ENCODE assay signal across 5 fruit fly cellular contexts in the genomic region with DNA sequence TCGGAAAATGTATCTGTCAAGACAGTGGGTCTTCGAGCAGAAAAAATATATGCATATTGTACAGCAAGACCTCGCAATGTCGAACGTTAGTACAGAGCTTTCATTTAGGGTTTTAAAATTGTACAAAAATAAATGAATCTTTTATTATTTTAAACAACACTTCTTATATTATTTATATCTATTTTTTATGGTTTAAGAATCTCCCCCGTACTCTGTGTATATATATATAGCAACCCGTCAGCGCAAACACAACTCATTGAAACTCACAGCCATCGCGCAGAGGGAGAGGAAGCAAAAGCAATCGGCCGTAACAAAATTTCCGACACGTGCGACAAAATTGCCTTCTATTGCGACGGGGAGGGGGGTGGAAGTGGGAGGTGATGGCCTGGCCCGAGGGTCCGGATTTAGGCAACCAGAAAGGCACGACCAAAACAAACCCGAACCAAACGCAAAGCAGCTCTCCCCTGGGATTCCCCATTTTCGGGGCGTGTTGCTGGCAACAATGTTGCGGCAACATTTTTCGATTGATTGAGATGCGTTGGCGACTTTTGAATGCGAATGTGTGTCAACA.
TF ChIP-seq lines count a peak whose summit lies in the region.

No protein-coding gene starts in this region.

- no peak for TF ChIP-seq CTCF in whole organism, embryonic (GFP tag; optimal IDR thresholded peaks at IDR 0.05; lab: Kevin White, UChicago)

TF ChIP-seq in whole organism, adult, 20 proteins besides CTCF, POLR2A, EP300 and RAD21 (continues in another document):
- TF ChIP-seq bab1 (GFP tag; optimal IDR thresholded peaks at IDR 0.05; lab: Kevin White, UChicago) = no peak
- TF ChIP-seq CG33017 (tag; optimal IDR thresholded peaks at IDR 0.05; lab: Kevin White, UChicago) = peak; percentile 47
- no peak for TF ChIP-seq CG5204 (GFP tag; optimal IDR thresholded peaks at IDR 0.05; lab: Kevin White, UChicago)
- TF ChIP-seq cic (GFP tag; optimal IDR thresholded peaks at IDR 0.05; lab: Kevin White, UChicago) = no peak
- no peak for TF ChIP-seq CG7045 (GFP tag; optimal IDR thresholded peaks at IDR 0.05; lab: Kevin White, UChicago)
- peak; percentile 65 for TF ChIP-seq CG14711 (tag; optimal IDR thresholded peaks at IDR 0.05; lab: Kevin White, UChicago)
- TF ChIP-seq Mnt (GFP tag; optimal IDR thresholded peaks at IDR 0.05; lab: Kevin White, UChicago) = peak; percentile 57
- no peak for TF ChIP-seq pad (GFP tag; optimal IDR thresholded peaks at IDR 0.05; lab: Kevin White, UChicago)
- no peak for TF ChIP-seq Crg-1 (GFP tag; optimal IDR thresholded peaks at IDR 0.05; lab: Kevin White, UChicago)
- no peak for TF ChIP-seq cnc (optimal IDR thresholded peaks at IDR 0.05; lab: Kevin White, UChicago)
- peak; percentile 23 for TF ChIP-seq CG12768 (GFP tag; optimal IDR thresholded peaks at IDR 0.05; lab: Kevin White, UChicago)
- no peak for TF ChIP-seq CG1620 (GFP tag; optimal IDR thresholded peaks at IDR 0.05; lab: Kevin White, UChicago)
- TF ChIP-seq ovo (GFP tag; optimal IDR thresholded peaks at IDR 0.05; lab: Kevin White, UChicago) = no peak
- no peak for TF ChIP-seq CG11617 (GFP tag; optimal IDR thresholded peaks at IDR 0.05; lab: Kevin White, UChicago)
- no peak for TF ChIP-seq Hr96 (GFP tag; optimal IDR thresholded peaks at IDR 0.05; lab: Kevin White, UChicago)
- TF ChIP-seq Clk (GFP tag; optimal IDR thresholded peaks at IDR 0.05; lab: Kevin White, UChicago) = no peak
- peak; percentile 72 for TF ChIP-seq kay (GFP tag; lab: Kevin White, UChicago; ENCODE audit: borderline replicate concordance)

TF ChIP-seq in whole organism, embryonic, 481 proteins besides CTCF, POLR2A, EP300 and RAD21 (continues in another document):
- TF ChIP-seq hb (GFP tag; IDR thresholded peaks at IDR 0.05; lab: Robert Waterston, UW; ENCODE audit: partially characterized antibody) (no peak), CG14860 (GFP tag; IDR thresholded peaks at IDR 0.05; lab: Robert Waterston, UW; ENCODE audit: partially characterized antibody) (no peak), CG13624 (GFP tag; optimal IDR thresholded peaks at IDR 0.05; lab: Kevin White, UChicago) (no peak), H15 (GFP tag; IDR thresholded peaks at IDR 0.05; lab: Robert Waterston, UW) (peak; percentile 59; the same call in 1 of the 3 replicates), CG8089 (GFP tag; optimal IDR thresholded peaks at IDR 0.05; lab: Kevin White, UChicago) (no peak), CG14667 (GFP tag; IDR thresholded peaks at IDR 0.05; lab: Robert Waterston, UW) (peak; percentile 72), Camta (GFP tag; optimal IDR thresholded peaks at IDR 0.05; lab: Kevin White, UChicago) (no peak), h (optimal IDR thresholded peaks at IDR 0.05; lab: Kevin White, UChicago) (no peak), gcm2 (GFP tag; optimal IDR thresholded peaks at IDR 0.05; lab: Kevin White, UChicago) (no peak), nau (GFP tag; optimal IDR thresholded peaks at IDR 0.05; lab: Kevin White, UChicago) (peak; percentile 40), CG6854 (GFP tag; optimal IDR thresholded peaks at IDR 0.05; lab: Kevin White, UChicago) (peak; percentile 65), Sry-β (GFP tag; optimal IDR thresholded peaks at IDR 0.05; lab: Kevin White, UChicago) (no peak), Hsf (GFP tag; optimal IDR thresholded peaks at IDR 0.05; lab: Kevin White, UChicago) (no peak), tgo (GFP tag; IDR thresholded peaks at IDR 0.05; lab: Robert Waterston, UW) (peak; percentile 86), CG18262 (tag; optimal IDR thresholded peaks at IDR 0.05; lab: Kevin White, UChicago) (peak; percentile 0), CG7987 (GFP tag; optimal IDR thresholded peaks at IDR 0.05; lab: Kevin White, UChicago) (no peak), CG17912 (GFP tag; optimal IDR thresholded peaks at IDR 0.05; lab: Kevin White, UChicago) (no peak)

TF ChIP-seq in whole organism, prepupa, 60 proteins besides CTCF, POLR2A, EP300 and RAD21 (continues in another document):
- TF ChIP-seq Eip78C (GFP tag; lab: Kevin White, UChicago) (peak; percentile 76), spab (GFP tag; optimal IDR thresholded peaks at IDR 0.05; lab: Kevin White, UChicago) (peak; percentile 4), CG3919 (GFP tag; optimal IDR thresholded peaks at IDR 0.05; lab: Kevin White, UChicago) (peak; percentile 44), achi (GFP tag; optimal IDR thresholded peaks at IDR 0.05; lab: Kevin White, UChicago) (peak; percentile 42), CG8119 (GFP tag; IDR thresholded peaks at IDR 0.05; lab: Robert Waterston, UW) (peak; percentile 63; the same call in 2 of the 3 replicates), Hr39 (GFP tag; optimal IDR thresholded peaks at IDR 0.05; lab: Kevin White, UChicago) (no peak), OdsH (GFP tag; optimal IDR thresholded peaks at IDR 0.05; lab: Kevin White, UChicago) (peak; percentile 27), CG10669 (GFP tag; optimal IDR thresholded peaks at IDR 0.05; lab: Kevin White, UChicago) (peak; percentile 36), Hr4 (GFP tag; optimal IDR thresholded peaks at IDR 0.05; lab: Kevin White, UChicago) (peak; percentile 43), Gug (GFP tag; IDR thresholded peaks at IDR 0.05; lab: Robert Waterston, UW) (peak; percentile 38; the same call in 1 of the 2 replicates), svp (GFP tag; lab: Kevin White, UChicago) (no peak), pdm3 (GFP tag; optimal IDR thresholded peaks at IDR 0.05; lab: Kevin White, UChicago) (peak; percentile 32), CG6276 (GFP tag; optimal IDR thresholded peaks at IDR 0.05; lab: Kevin White, UChicago) (peak; percentile 53), cyc (GFP tag; optimal IDR thresholded peaks at IDR 0.05; lab: Kevin White, UChicago) (peak; percentile 17), CG4318 (GFP tag; optimal IDR thresholded peaks at IDR 0.05; lab: Kevin White, UChicago) (peak; percentile 14), eg (GFP tag; IDR thresholded peaks at IDR 0.05; lab: Robert Waterston, UW) (peak; percentile 83), CG6163 (GFP tag; IDR thresholded peaks at IDR 0.05; lab: Robert Waterston, UW) (peak; percentile 64; the same call in 2 of the 3 replicates), Lpt (GFP tag; optimal IDR thresholded peaks at IDR 0.05; lab: Kevin White, UChicago) (peak; percentile 45)

TF ChIP-seq in whole organism, pupa, 21 proteins besides CTCF, POLR2A, EP300 and RAD21:
- TF ChIP-seq CG8301 (tag; optimal IDR thresholded peaks at IDR 0.05; lab: Kevin White, UChicago) (peak; percentile 40), Pif1A (GFP tag; optimal IDR thresholded peaks at IDR 0.05; lab: Kevin White, UChicago) (no peak), rn (GFP tag; IDR thresholded peaks at IDR 0.05; lab: Robert Waterston, UW) (peak; percentile 31; the same call in 1 of the 2 replicates), Snoo (tag; optimal IDR thresholded peaks at IDR 0.05; lab: Kevin White, UChicago) (no peak), CG10348 (GFP tag; IDR thresholded peaks at IDR 0.05; lab: Robert Waterston, UW) (peak; percentile 38; the same call in 1 of the 2 replicates), fd96Ca (GFP tag; IDR thresholded peaks at IDR 0.05; lab: Robert Waterston, UW) (peak; percentile 61; the same call in 1 of the 3 replicates), CG4496 (GFP tag; IDR thresholded peaks at IDR 0.05; lab: Robert Waterston, UW) (peak; percentile 79), CG9948 (tag; optimal IDR thresholded peaks at IDR 0.05; lab: Kevin White, UChicago) (no peak), CG8159 (tag; optimal IDR thresholded peaks at IDR 0.05; lab: Kevin White, UChicago) (peak; percentile 52), CG32121 (GFP tag; IDR thresholded peaks at IDR 0.05; lab: Robert Waterston, UW) (peak; percentile 41; the same call in 1 of the 2 replicates), D1 (tag; optimal IDR thresholded peaks at IDR 0.05; lab: Kevin White, UChicago) (no peak), CG17806 (tag; optimal IDR thresholded peaks at IDR 0.05; lab: Kevin White, UChicago) (peak; percentile 17), EcR (GFP tag; optimal IDR thresholded peaks at IDR 0.05; lab: Kevin White, UChicago) (no peak), Ets98B (GFP tag; IDR thresholded peaks at IDR 0.05; lab: Robert Waterston, UW) (peak; percentile 77), CG14655 (GFP tag; optimal IDR thresholded peaks at IDR 0.05; lab: Kevin White, UChicago) (peak; percentile 44), CG12605 (GFP tag; IDR thresholded peaks at IDR 0.05; lab: Robert Waterston, UW) (peak; percentile 30; the same call in 1 of the 2 replicates), Pif1B (GFP tag; optimal IDR thresholded peaks at IDR 0.05; lab: Kevin White, UChicago) (peak; percentile 16)

TF ChIP-seq in whole organism, wandering third instar larva, 38 proteins besides CTCF, POLR2A, EP300 and RAD21 (continues in another document):
- TF ChIP-seq CrebA (GFP tag; optimal IDR thresholded peaks at IDR 0.05; lab: Kevin White, UChicago; ENCODE audit: borderline replicate concordance) = no peak
- TF ChIP-seq OdsH (GFP tag; optimal IDR thresholded peaks at IDR 0.05; lab: Kevin White, UChicago) = no peak
- TF ChIP-seq sv (GFP tag; optimal IDR thresholded peaks at IDR 0.05; lab: Kevin White, UChicago) = peak; percentile 2
- no peak for TF ChIP-seq GATAd (GFP tag; optimal IDR thresholded peaks at IDR 0.05; lab: Kevin White, UChicago)
- TF ChIP-seq pan (optimal IDR thresholded peaks at IDR 0.05; lab: Kevin White, UChicago) = no peak
- no peak for TF ChIP-seq dsf (GFP tag; optimal IDR thresholded peaks at IDR 0.05; lab: Kevin White, UChicago; ENCODE audit: borderline replicate concordance)
- no peak for TF ChIP-seq Sp1 (GFP tag; optimal IDR thresholded peaks at IDR 0.05; lab: Kevin White, UChicago)
- TF ChIP-seq CG32264 (GFP tag; optimal IDR thresholded peaks at IDR 0.05; lab: Kevin White, UChicago) = no peak
- TF ChIP-seq h (GFP tag; optimal IDR thresholded peaks at IDR 0.05; lab: Kevin White, UChicago) = no peak
- peak; percentile 34 for TF ChIP-seq dmrt93B (GFP tag; optimal IDR thresholded peaks at IDR 0.05; lab: Kevin White, UChicago)
- TF ChIP-seq sage (GFP tag; optimal IDR thresholded peaks at IDR 0.05; lab: Kevin White, UChicago) = no peak
- TF ChIP-seq fru (GFP tag; optimal IDR thresholded peaks at IDR 0.05; lab: Kevin White, UChicago) = no peak
- TF ChIP-seq HLH106 (tag; optimal IDR thresholded peaks at IDR 0.05; lab: Kevin White, UChicago) = peak; percentile 32
- TF ChIP-seq lola (GFP tag; optimal IDR thresholded peaks at IDR 0.05; lab: Kevin White, UChicago) = no peak
- no peak for TF ChIP-seq Vsx2 (GFP tag; optimal IDR thresholded peaks at IDR 0.05; lab: Kevin White, UChicago; ENCODE audit: partially characterized antibody)
- no peak for TF ChIP-seq tai (GFP tag; optimal IDR thresholded peaks at IDR 0.05; lab: Kevin White, UChicago)
- TF ChIP-seq Hr83 (GFP tag; optimal IDR thresholded peaks at IDR 0.05; lab: Kevin White, UChicago; ENCODE audit: poor library complexity, severe bottlenecking) = no peak
- no peak for TF ChIP-seq Myc (optimal IDR thresholded peaks at IDR 0.05; lab: Kevin White, UChicago)
- TF ChIP-seq foxo (GFP tag; optimal IDR thresholded peaks at IDR 0.05; lab: Kevin White, UChicago) = peak in 1 of 2 experiments; percentile 40
- no peak for TF ChIP-seq Hnf4 (GFP tag; optimal IDR thresholded peaks at IDR 0.05; lab: Kevin White, UChicago)
- no peak for TF ChIP-seq N (GFP tag; optimal IDR thresholded peaks at IDR 0.05; lab: Kevin White, UChicago)
- no peak for TF ChIP-seq Abd-B (GFP tag; optimal IDR thresholded peaks at IDR 0.05; lab: Kevin White, UChicago)
- TF ChIP-seq brk (GFP tag; optimal IDR thresholded peaks at IDR 0.05; lab: Kevin White, UChicago) = no peak
